Worm (Caenorhabditis elegans) whole organism, midembryonic: ENCODE measurements around the gene ugt-62.

Experiments
- cog-1 ChIP-seq: sonication (generic microtip); optimal IDR thresholded peaks from 2 replicates; lab custom pipeline; 2016; ENCODE audit warnings: missing genetic modification characterization, missing compliant biosample characterization
- flt-1 ChIP-seq: fragments of 200-800 bp; sonication (Bioruptor generic); IDR thresholded peaks from 2 replicates; pipeline ENCODE4 v1.3.6; 2022; ENCODE audit warnings: missing genetic modification characterization, missing compliant biosample characterization
- med-1 ChIP-seq: sonication (generic microtip); optimal IDR thresholded peaks from 2 replicates; lab custom pipeline; 2017; ENCODE audit warnings: missing genetic modification characterization, mild to moderate bottlenecking, missing compliant biosample characterization, antibody characterized with exemption, missing genetic modification reagents; ENCODE audit not compliant: insufficient read depth
- tab-1 ChIP-seq: fragments of 200-800 bp; sonication (Bioruptor generic); IDR thresholded peaks from 2 replicates; pipeline ENCODE4 v1.3.6; 2022; ENCODE audit warnings: missing genetic modification characterization, missing compliant biosample characterization
- ztf-23 ChIP-seq: fragments of 200-800 bp; sonication (Bioruptor generic); IDR thresholded peaks from 2 replicates; pipeline ENCODE4 v1.3.6; 2022; ENCODE audit warnings: missing genetic modification reagents, missing genetic modification characterization, missing compliant biosample characterization
- ztf-29 ChIP-seq: fragments of 200-800 bp; sonication (Bioruptor generic); IDR thresholded peaks from 2 replicates; pipeline ENCODE4 v1.3.6; 2022; ENCODE audit warnings: missing genetic modification reagents, missing genetic modification characterization, missing compliant biosample characterization

ce11 chrIII:4581495-4581894 is 41.1 kb upstream of the ugt-62 start, which contains the start of gene F35G12.12:
- TF ChIP-seq flt-1 (GFP tag; lab: Robert Waterston, UW) (no peak), tab-1 (GFP tag; lab: Robert Waterston, UW) (no peak), med-1 (GFP tag; lab: Kevin White, UChicago) (no peak), ztf-29 (GFP tag; lab: Robert Waterston, UW) (no peak), cog-1 (tag; lab: Kevin White, UChicago) (no peak), ztf-23 (GFP tag; lab: Robert Waterston, UW) (no peak)
